Fruit fly (Drosophila melanogaster): ENCODE data around the gene Ilp2.
A peak's percentile ranks its signal among the peaks of the same experiment; 100 is the strongest.

Gene Ilp2

DNA sequence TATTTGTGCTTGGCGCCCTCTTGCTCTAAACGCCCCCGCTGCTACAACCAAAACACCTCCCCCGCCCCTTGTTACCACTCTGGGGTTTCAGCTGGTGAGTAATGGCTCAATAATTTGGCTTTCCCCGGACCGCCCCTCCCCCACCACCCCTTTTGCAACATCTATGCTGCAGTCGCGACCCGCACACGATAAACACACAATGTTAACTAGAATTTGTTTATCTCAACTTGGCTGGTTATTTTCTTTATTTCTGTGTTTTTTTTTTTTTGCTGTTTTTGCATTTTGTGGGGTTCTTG is 33.8 kb upstream of the Ilp2 start:
- TF ChIP-seq Dfd (GFP tag; optimal IDR thresholded peaks at IDR 0.05) (no peak), dl (GFP tag; optimal IDR thresholded peaks at IDR 0.05; ENCODE audit: insufficient read depth in 1 of 2, partially characterized antibody in 2 of 2) (no peak), sv (GFP tag; optimal IDR thresholded peaks at IDR 0.05) (no peak), Sp1 (GFP tag; optimal IDR thresholded peaks at IDR 0.05) (no peak), CrebA (GFP tag; optimal IDR thresholded peaks at IDR 0.05; ENCODE audit: borderline replicate concordance) (no peak), dsf (GFP tag; optimal IDR thresholded peaks at IDR 0.05; ENCODE audit: borderline replicate concordance) (no peak), Hr78 (GFP tag; optimal IDR thresholded peaks at IDR 0.05) (no peak), woc (GFP tag; optimal IDR thresholded peaks at IDR 0.05) (no peak), Hnf4 (GFP tag; optimal IDR thresholded peaks at IDR 0.05) (no peak), usp (GFP tag; optimal IDR thresholded peaks at IDR 0.05) (no peak), pan (optimal IDR thresholded peaks at IDR 0.05) (no peak), Myc (optimal IDR thresholded peaks at IDR 0.05) (no peak), Hr83 (GFP tag; optimal IDR thresholded peaks at IDR 0.05; ENCODE audit: poor library complexity, severe bottlenecking) (no peak), ey (GFP tag; optimal IDR thresholded peaks at IDR 0.05) (no peak), Mio (GFP tag; optimal IDR thresholded peaks at IDR 0.05) (no peak), N (GFP tag; optimal IDR thresholded peaks at IDR 0.05) (no peak), Jra (GFP tag; optimal IDR thresholded peaks at IDR 0.05) (no peak), sage (GFP tag; optimal IDR thresholded peaks at IDR 0.05) (no peak), h (GFP tag; optimal IDR thresholded peaks at IDR 0.05) (no peak)

DNA sequence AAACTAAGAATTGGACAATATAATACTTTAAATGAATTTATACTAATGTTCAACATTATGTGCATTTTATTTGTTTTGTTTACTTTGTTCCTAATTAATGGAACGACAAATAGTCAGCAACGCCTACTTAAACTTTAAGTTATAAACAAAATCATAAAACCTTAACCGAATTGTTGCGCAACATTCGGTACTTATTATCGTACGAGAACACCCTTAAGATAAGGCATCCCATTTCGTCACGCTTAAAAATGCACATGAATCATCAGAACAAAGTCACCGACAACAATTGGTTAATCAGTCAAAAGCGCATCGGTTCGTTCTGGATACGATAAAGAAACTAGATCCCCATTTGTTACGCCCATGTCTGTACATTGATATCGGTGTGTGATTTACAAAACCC is 33.1 kb upstream of the Ilp2 start:
- TF ChIP-seq Jra (GFP tag; optimal IDR thresholded peaks at IDR 0.05) (no peak), Rel (GFP tag; optimal IDR thresholded peaks at IDR 0.05) (no peak), Rel (tag; optimal IDR thresholded peaks at IDR 0.05) (peak; percentile 76)

DNA sequence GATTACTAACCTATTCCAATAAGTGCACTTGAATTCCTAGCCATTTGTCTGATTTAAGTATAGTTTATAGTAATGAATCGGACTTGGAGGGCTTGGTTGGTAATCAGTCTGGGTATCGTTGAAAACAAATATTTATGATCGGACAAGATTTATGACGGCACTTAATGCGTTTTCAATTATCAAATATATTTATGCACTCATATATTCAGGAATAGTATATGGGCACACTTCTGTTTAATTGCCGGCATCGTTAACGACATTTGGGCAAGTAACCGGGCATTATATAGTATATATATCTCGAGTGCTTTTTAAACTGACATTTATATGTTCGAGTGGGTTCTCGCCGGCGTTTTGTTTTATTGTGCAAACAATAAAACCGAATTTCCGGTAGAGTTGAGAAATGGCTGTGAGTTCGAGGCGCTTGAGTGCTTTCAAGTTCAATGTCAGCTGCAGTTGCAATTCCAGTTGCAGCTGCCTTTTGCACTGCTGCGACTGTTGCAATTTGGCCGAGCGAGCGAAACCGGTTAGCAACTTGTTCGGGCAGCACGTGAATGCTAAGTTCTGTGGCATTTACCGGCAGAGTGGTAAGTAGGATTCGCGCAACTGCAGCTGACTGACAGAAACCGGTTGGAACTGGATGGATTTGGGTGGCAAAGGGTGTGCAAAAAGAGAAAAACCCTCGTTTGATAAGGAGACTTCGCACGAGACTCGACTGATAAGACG is 31.7 kb upstream of the Ilp2 start:
- TF ChIP-seq Dif (GFP tag; optimal IDR thresholded peaks at IDR 0.05; ENCODE audit: partially characterized antibody) (peak; percentile 23), OdsH (GFP tag; optimal IDR thresholded peaks at IDR 0.05) (no peak), sage (GFP tag; optimal IDR thresholded peaks at IDR 0.05) (no peak), dsf (GFP tag; optimal IDR thresholded peaks at IDR 0.05; ENCODE audit: borderline replicate concordance) (no peak), Jra (GFP tag; optimal IDR thresholded peaks at IDR 0.05) (no peak), CrebA (GFP tag; optimal IDR thresholded peaks at IDR 0.05; ENCODE audit: borderline replicate concordance) (no peak), Myc (optimal IDR thresholded peaks at IDR 0.05) (no peak), Mio (GFP tag; optimal IDR thresholded peaks at IDR 0.05) (no peak), Vsx2 (GFP tag; optimal IDR thresholded peaks at IDR 0.05; ENCODE audit: partially characterized antibody) (no peak), Abd-B (GFP tag; optimal IDR thresholded peaks at IDR 0.05) (no peak), dl (GFP tag; optimal IDR thresholded peaks at IDR 0.05; ENCODE audit: insufficient read depth in 1 of 2, partially characterized antibody in 2 of 2) (peak in 1 of 2 experiments; percentile 5), Hr83 (GFP tag; optimal IDR thresholded peaks at IDR 0.05; ENCODE audit: poor library complexity, severe bottlenecking) (no peak), sv (GFP tag; optimal IDR thresholded peaks at IDR 0.05) (no peak)

DNA sequence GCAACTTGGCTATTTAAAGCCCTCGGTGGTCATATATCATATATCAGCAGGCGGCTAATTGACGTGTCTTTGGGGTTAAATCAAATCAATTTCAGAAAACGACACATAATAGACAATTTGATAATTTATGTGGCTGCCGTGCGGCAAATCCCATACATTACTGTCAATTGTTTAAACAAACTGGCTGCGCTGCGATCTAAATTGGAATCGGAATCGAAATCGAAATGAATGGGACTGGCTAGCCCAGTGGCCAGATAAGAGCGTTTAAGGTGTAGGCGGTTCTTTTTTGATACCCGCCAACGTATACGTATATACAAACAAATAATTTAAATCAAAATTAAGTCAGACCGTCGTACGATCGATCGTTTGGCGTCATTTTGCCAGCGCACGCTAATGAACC is 31.1 kb upstream of the Ilp2 start:
- no peak for TF ChIP-seq CG32264 (GFP tag; optimal IDR thresholded peaks at IDR 0.05)

DNA sequence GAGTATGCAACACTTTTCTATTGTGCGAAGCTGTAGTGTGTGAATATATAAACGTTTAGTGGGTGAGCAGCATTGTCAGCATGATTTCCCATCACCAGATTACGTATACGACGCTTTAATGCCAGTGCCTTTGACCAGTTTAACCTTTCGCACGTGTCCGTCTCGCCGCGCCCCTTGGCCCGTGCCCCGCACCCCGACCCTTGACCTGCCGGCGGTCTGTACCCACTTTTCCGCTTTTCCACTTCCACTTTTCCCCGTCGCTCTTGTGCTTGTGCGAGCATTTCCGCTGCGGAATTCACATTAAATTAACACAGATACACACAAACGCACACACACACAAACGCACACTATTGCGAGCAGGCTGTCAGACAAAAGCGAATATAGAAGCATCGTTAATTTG is 23.8 kb upstream of the Ilp2 start:
- peak; percentile 13 for TF ChIP-seq Dfd (GFP tag; optimal IDR thresholded peaks at IDR 0.05)
- TF ChIP-seq sage (GFP tag; optimal IDR thresholded peaks at IDR 0.05) = no peak

DNA sequence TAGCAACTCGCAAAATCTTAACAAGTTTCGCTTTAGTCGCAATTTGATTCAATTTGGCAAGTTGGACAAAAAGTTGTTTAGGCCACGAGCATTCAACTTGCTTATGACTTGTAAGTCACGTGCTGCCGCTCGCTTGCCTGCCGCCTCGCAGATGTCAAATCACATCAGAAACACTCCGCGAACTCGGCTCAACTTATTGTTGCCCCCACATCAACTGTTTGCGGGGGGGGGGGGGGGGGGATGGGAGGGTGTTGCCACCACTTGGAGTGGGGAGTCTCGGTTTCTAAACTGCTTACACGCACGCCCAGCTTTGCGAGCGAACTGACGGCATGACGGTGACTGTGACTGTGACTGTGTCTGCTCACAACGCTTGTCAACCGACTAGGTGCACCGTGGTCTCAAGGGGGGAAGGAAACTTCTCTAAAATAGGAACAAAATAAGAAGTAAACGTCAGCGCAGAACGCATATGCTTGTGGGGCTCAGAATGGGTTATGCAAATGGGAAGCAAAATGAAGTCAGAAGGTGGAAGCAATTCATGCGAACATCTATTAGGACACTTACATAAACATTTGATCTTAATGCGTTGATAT is 22.6 kb upstream of the Ilp2 start:
- TF ChIP-seq Dif (GFP tag; optimal IDR thresholded peaks at IDR 0.05; ENCODE audit: partially characterized antibody) = no peak
- TF ChIP-seq jim (GFP tag; optimal IDR thresholded peaks at IDR 0.05) = no peak
- TF ChIP-seq rgr (GFP tag; optimal IDR thresholded peaks at IDR 0.05) = no peak
- TF ChIP-seq HLH106 (tag; optimal IDR thresholded peaks at IDR 0.05) = no peak
- TF ChIP-seq Myc (optimal IDR thresholded peaks at IDR 0.05) = no peak
- no peak for TF ChIP-seq Jra (GFP tag; optimal IDR thresholded peaks at IDR 0.05)
- TF ChIP-seq ey (GFP tag; optimal IDR thresholded peaks at IDR 0.05) = no peak
- TF ChIP-seq Mio (GFP tag; optimal IDR thresholded peaks at IDR 0.05) = no peak
- TF ChIP-seq psq (GFP tag; optimal IDR thresholded peaks at IDR 0.05) = no peak
- no peak for TF ChIP-seq foxo (GFP tag; optimal IDR thresholded peaks at IDR 0.05)
- TF ChIP-seq pan (optimal IDR thresholded peaks at IDR 0.05) = no peak
- TF ChIP-seq dmrt93B (GFP tag; optimal IDR thresholded peaks at IDR 0.05) = no peak

Data from whole organism, wandering third instar larva.